Worm (Caenorhabditis elegans): ENCODE results near the gene C27F2.4.

- TF ChIP-seq flt-1 (GFP tag; IDR thresholded peaks at IDR 0.05) (no peak), ama-1 (optimal IDR thresholded peaks at IDR 0.05) (no peak), ceh-36 (tag; optimal IDR thresholded peaks at IDR 0.05) (no peak), sea-1 (GFP tag; conservative IDR thresholded peaks at IDR 0.05) (no peak)
Measured at ce11 chrIII:5008730-5009129, 48.6 kb upstream of the C27F2.4 start, which contains the start of gene R144.11.
